Fruit fly (Drosophila melanogaster) Kc167 (cell line): Measurements from ENCODE around the gene CG11902.

Experiments
- h ChIP-seq: fragments of >200 bp; optimal IDR thresholded peaks from 3 replicates; lab custom pipeline; 2018; ENCODE audit warnings: missing external identifiers
- psq ChIP-seq: fragments of >200 bp; optimal IDR thresholded peaks from 2 replicates; lab custom pipeline; 2017; ENCODE audit warnings: missing external identifiers
- ttk ChIP-seq: sonication (Bioruptor generic); optimal IDR thresholded peaks from 2 replicates; lab custom pipeline; 2017; ENCODE audit warnings: missing external identifiers

- TF ChIP-seq psq (lab: Kevin White, UChicago) (no peak), ttk (lab: Kevin White, UChicago) (no peak), h (lab: Kevin White, UChicago) (no peak)
These were observed 45.5 kb upstream of the CG11902 start, which contains the start of gene CG11893 for dm6 chr3R:25289589-25289988.
